Fruit fly (Drosophila melanogaster) whole organism, wandering third instar larva: Measurements from ENCODE around the gene SclA.

ENCODE experiments used
- CG32264 ChIP-seq: fragments of 200-800 bp; sonication (Bioruptor generic); optimal IDR thresholded peaks from 2 replicates; lab custom pipeline; 2016; ENCODE audit warnings: missing biosample characterization, missing genetic modification characterization
- CG9705 ChIP-seq: fragments of 200-800 bp; sonication (Bioruptor generic); optimal IDR thresholded peaks from 2 replicates; lab custom pipeline; 2018; ENCODE audit warnings: missing biosample characterization, mild to moderate bottlenecking, missing genetic modification characterization
- CrebA ChIP-seq: fragments of 200-800 bp; sonication (Bioruptor generic); optimal IDR thresholded peaks from 2 replicates; lab custom pipeline; 2016; ENCODE audit warnings: missing biosample characterization, mild to moderate bottlenecking, missing genetic modification characterization, borderline replicate concordance
- Dif ChIP-seq: fragments of 200-275, 200-300 bp; sonication (Bioruptor generic); optimal IDR thresholded peaks from 2 replicates; lab custom pipeline; 2018; ENCODE audit warnings: missing biosample characterization, missing genetic modification characterization; ENCODE audit not compliant: partially characterized antibody
- GATAd ChIP-seq: sonication (Bioruptor generic); optimal IDR thresholded peaks from 2 replicates; lab custom pipeline; 2016; ENCODE audit warnings: missing biosample characterization, missing genetic modification characterization
- HLH106 ChIP-seq: fragments of 200-800 bp; optimal IDR thresholded peaks from 3 replicates; lab custom pipeline; 2019; ENCODE audit warnings: missing biosample characterization, mild to moderate bottlenecking, missing genetic modification characterization, moderate library complexity
- Hnf4 ChIP-seq: fragments of 200-800 bp; sonication (Bioruptor generic); optimal IDR thresholded peaks from 2 replicates; lab custom pipeline; 2016; ENCODE audit warnings: missing biosample characterization, mild to moderate bottlenecking, missing genetic modification characterization
- Hr78 ChIP-seq: fragments of >200 bp; optimal IDR thresholded peaks from 2 replicates; lab custom pipeline; 2017; ENCODE audit warnings: missing biosample characterization, missing genetic modification characterization
- Jra ChIP-seq: sonication (Bioruptor generic); optimal IDR thresholded peaks from 2 replicates; lab custom pipeline; 2016; ENCODE audit warnings: missing biosample characterization, missing genetic modification characterization
- Mio ChIP-seq: sonication (Bioruptor generic); optimal IDR thresholded peaks from 2 replicates; lab custom pipeline; 2016; ENCODE audit warnings: missing biosample characterization, missing genetic modification characterization
- N ChIP-seq: fragments of >200 bp; optimal IDR thresholded peaks from 2 replicates; lab custom pipeline; 2018; ENCODE audit warnings: missing biosample characterization, missing external identifiers, missing genetic modification characterization
- OdsH ChIP-seq: fragments of 200-800 bp; sonication (Bioruptor generic); optimal IDR thresholded peaks from 2 replicates; lab custom pipeline; 2016; ENCODE audit warnings: missing biosample characterization, mild to moderate bottlenecking, missing genetic modification characterization
- Rel ChIP-seq, 2 experiments: fragments of 200-800 bp; sonication (Bioruptor generic) in 1 of 2; optimal IDR thresholded peaks; 2 replicates in 1 of 2; 3 replicates in 1 of 2; lab custom pipeline; 2016 to 2019; ENCODE audit warnings: mild to moderate bottlenecking in 2 of 2, missing biosample characterization in 2 of 2, missing genetic modification characterization in 2 of 2, moderate library complexity in 1 of 2
- Sp1 ChIP-seq: fragments of 200-800 bp; sonication (Bioruptor generic); optimal IDR thresholded peaks from 3 replicates; lab custom pipeline; 2019; ENCODE audit warnings: missing biosample characterization, mild to moderate bottlenecking, missing genetic modification characterization, moderate library complexity
- br ChIP-seq: fragments of 200-800 bp; sonication (Bioruptor generic); optimal IDR thresholded peaks from 2 replicates; lab custom pipeline; 2016; ENCODE audit warnings: missing biosample characterization, missing genetic modification characterization
- brk ChIP-seq: fragments of 200-800 bp; sonication (Bioruptor generic); optimal IDR thresholded peaks from 2 replicates; lab custom pipeline; 2016; ENCODE audit warnings: missing biosample characterization, mild to moderate bottlenecking, missing genetic modification characterization
- dl ChIP-seq, 2 experiments: fragments of 175-275, 200-275 bp in 1 of 2; fragments of 200-275 bp in 1 of 2; sonication (Bioruptor generic); optimal IDR thresholded peaks; lab custom pipeline; 2018; ENCODE audit warnings: mild to moderate bottlenecking in 2 of 2, missing biosample characterization in 2 of 2, missing genetic modification characterization in 2 of 2, moderate library complexity in 2 of 2; ENCODE audit not compliant: partially characterized antibody in 2 of 2, insufficient read depth in 1 of 2
- dsf ChIP-seq: sonication (Bioruptor generic); optimal IDR thresholded peaks from 2 replicates; lab custom pipeline; 2016; ENCODE audit warnings: missing biosample characterization, missing genetic modification characterization, borderline replicate concordance
- ey ChIP-seq: fragments of 200-800 bp; sonication (Bioruptor generic); optimal IDR thresholded peaks from 2 replicates; lab custom pipeline; 2016; ENCODE audit warnings: missing biosample characterization, missing genetic modification characterization
- foxo ChIP-seq, 2 experiments: fragments of 200-800 bp; sonication (Bioruptor generic); optimal IDR thresholded peaks; 2 replicates in 1 of 2; 3 replicates in 1 of 2; lab custom pipeline; 2016 to 2017; ENCODE audit warnings: missing biosample characterization in 2 of 2, missing genetic modification characterization in 2 of 2
- fru ChIP-seq: fragments of 200-800 bp; sonication (Bioruptor generic); optimal IDR thresholded peaks from 3 replicates; lab custom pipeline; 2016; ENCODE audit warnings: missing biosample characterization, mild to moderate bottlenecking, missing genetic modification characterization
- h ChIP-seq: fragments of 200-800 bp; sonication (Bioruptor generic); optimal IDR thresholded peaks from 3 replicates; lab custom pipeline; 2016; ENCODE audit warnings: missing biosample characterization, mild to moderate bottlenecking, missing genetic modification characterization
- jim ChIP-seq: fragments of 175-275, 200-325 bp; sonication (Bioruptor generic); optimal IDR thresholded peaks from 2 replicates; lab custom pipeline; 2016; ENCODE audit warnings: missing biosample characterization, mild to moderate bottlenecking, missing genetic modification characterization
- lola ChIP-seq: fragments of >200 bp; optimal IDR thresholded peaks from 2 replicates; lab custom pipeline; 2017; ENCODE audit warnings: missing biosample characterization, missing genetic modification characterization
- pan ChIP-seq: fragments of >200 bp; optimal IDR thresholded peaks from 2 replicates; lab custom pipeline; 2017
- psq ChIP-seq: fragments of 200-800 bp; sonication (Bioruptor generic); optimal IDR thresholded peaks from 3 replicates; lab custom pipeline; 2017; ENCODE audit warnings: missing biosample characterization, mild to moderate bottlenecking, missing genetic modification characterization, moderate library complexity
- rgr ChIP-seq: fragments of 200-800 bp; sonication (Bioruptor generic); optimal IDR thresholded peaks from 3 replicates; lab custom pipeline; 2016; ENCODE audit warnings: missing biosample characterization, mild to moderate bottlenecking, missing genetic modification characterization
- sage ChIP-seq: fragments of 200-800 bp; sonication (Bioruptor generic); optimal IDR thresholded peaks from 2 replicates; lab custom pipeline; 2016; ENCODE audit warnings: missing biosample characterization, mild to moderate bottlenecking, missing genetic modification characterization
- sv ChIP-seq: fragments of 200-800 bp; sonication (Bioruptor generic); optimal IDR thresholded peaks from 3 replicates; lab custom pipeline; 2016; ENCODE audit warnings: missing biosample characterization, missing genetic modification characterization
- tai ChIP-seq: sonication (Bioruptor generic); optimal IDR thresholded peaks from 2 replicates; lab custom pipeline; 2016; ENCODE audit warnings: missing biosample characterization, missing genetic modification characterization
- usp ChIP-seq: fragments of >200 bp; optimal IDR thresholded peaks from 2 replicates; lab custom pipeline; 2017; ENCODE audit warnings: missing biosample characterization, missing genetic modification characterization
- woc ChIP-seq: sonication (Bioruptor generic); optimal IDR thresholded peaks from 2 replicates; lab custom pipeline; 2016; ENCODE audit warnings: missing biosample characterization, mild to moderate bottlenecking, missing genetic modification characterization

The SclA gene

dm6 chr2L:16816750-16817087 is 21.1 kb upstream of the SclA start:
- TF ChIP-seq woc (GFP tag; lab: Kevin White, UChicago) (no peak), Sp1 (GFP tag; lab: Kevin White, UChicago) (no peak), dsf (GFP tag; lab: Kevin White, UChicago) (no peak), Hr78 (no peak), sage (GFP tag; lab: Kevin White, UChicago) (no peak), jim (GFP tag; lab: Kevin White, UChicago) (no peak), GATAd (no peak), Rel (GFP tag; optimal IDR thresholded peaks at IDR 0.05; lab: Kevin White, UChicago) (no peak), Rel (tag; optimal IDR thresholded peaks at IDR 0.05; lab: Kevin White, UChicago) (no peak), HLH106 (tag; lab: Kevin White, UChicago) (no peak), Jra (GFP tag; lab: Kevin White, UChicago) (no peak), sv (GFP tag; lab: Kevin White, UChicago) (no peak), lola (GFP tag; lab: Kevin White, UChicago) (no peak), Dif (GFP tag; lab: Kevin White, UChicago) (no peak), CG32264 (GFP tag; lab: Kevin White, UChicago) (no peak), CrebA (no peak), ey (no peak)

- TF ChIP-seq Hr78 = no peak
- TF ChIP-seq pan = no peak
- TF ChIP-seq Dif (GFP tag; lab: Kevin White, UChicago) = no peak
- TF ChIP-seq dl (GFP tag; optimal IDR thresholded peaks at IDR 0.05; lab: Kevin White, UChicago; ENCODE audit: insufficient read depth in 1 of 2, partially characterized antibody in 2 of 2) = no peak
- no peak for TF ChIP-seq jim (GFP tag; lab: Kevin White, UChicago)
- TF ChIP-seq HLH106 (tag; lab: Kevin White, UChicago) = peak; percentile 11
- peak; percentile 55 for TF ChIP-seq fru (GFP tag; lab: Kevin White, UChicago)
- TF ChIP-seq ey = peak; percentile 56
- TF ChIP-seq OdsH = peak; percentile 33
- no peak for TF ChIP-seq Mio (GFP tag; lab: Kevin White, UChicago)
- no peak for TF ChIP-seq CrebA
- peak in 1 of 2 experiments; percentile 69 for TF ChIP-seq foxo (GFP tag; optimal IDR thresholded peaks at IDR 0.05; lab: Kevin White, UChicago)
- no peak for TF ChIP-seq lola (GFP tag; lab: Kevin White, UChicago)
- TF ChIP-seq rgr (GFP tag; lab: Kevin White, UChicago) = peak; percentile 56
- TF ChIP-seq sv (GFP tag; lab: Kevin White, UChicago) = no peak
- no peak for TF ChIP-seq usp (GFP tag; lab: Kevin White, UChicago)
- TF ChIP-seq h (GFP tag; lab: Kevin White, UChicago) = peak; percentile 48
- TF ChIP-seq brk (GFP tag; lab: Kevin White, UChicago) = no peak
- TF ChIP-seq CG9705 (GFP tag; lab: Kevin White, UChicago) = no peak
Observed at dm6 chr2L:16817421-16818101, 20.2 kb upstream of the SclA start.

dm6 chr2L:16818335-16818973 is 19.3 kb upstream of the SclA start:
- TF ChIP-seq HLH106 (tag; lab: Kevin White, UChicago) (peak; percentile 64), brk (GFP tag; lab: Kevin White, UChicago) (no peak), OdsH (peak; percentile 45), N (GFP tag; lab: Kevin White, UChicago) (no peak), br (GFP tag; lab: Kevin White, UChicago) (peak; percentile 68), fru (GFP tag; lab: Kevin White, UChicago) (peak; percentile 64), psq (GFP tag; lab: Kevin White, UChicago) (peak; percentile 41), Jra (GFP tag; lab: Kevin White, UChicago) (peak; percentile 20), dl (GFP tag; optimal IDR thresholded peaks at IDR 0.05; lab: Kevin White, UChicago; ENCODE audit: insufficient read depth in 1 of 2, partially characterized antibody in 2 of 2) (peak in 1 of 2 experiments; percentile 1), ey (peak; percentile 49), GATAd (no peak), foxo (GFP tag; optimal IDR thresholded peaks at IDR 0.05; lab: Kevin White, UChicago) (peak in 1 of 2 experiments; percentile 53), Hnf4 (GFP tag; lab: Kevin White, UChicago) (peak; percentile 50), rgr (GFP tag; lab: Kevin White, UChicago) (peak; percentile 68), h (GFP tag; lab: Kevin White, UChicago) (peak; percentile 65), CG32264 (GFP tag; lab: Kevin White, UChicago) (peak; percentile 2), tai (GFP tag; lab: Kevin White, UChicago) (peak; percentile 64), lola (GFP tag; lab: Kevin White, UChicago) (no peak), Sp1 (GFP tag; lab: Kevin White, UChicago) (peak; percentile 57)
